Worm (Caenorhabditis elegans) whole organism, L4 larva: ENCODE measurements around the gene F55G7.4.
"Not testable (repeated sequence)": the region's sequence is repeated elsewhere in the genome, so short reads cannot be mapped to it uniquely, and the experiment has no call there.

ENCODE experiments used
- F44E2.7 ChIP-seq: fragments of 200-800 bp; sonication (Bioruptor generic); IDR thresholded peaks from 2 replicates; pipeline ENCODE4 v2.1.2; 2022; ENCODE audit warnings: missing genetic modification characterization, missing compliant biosample characterization
- F49E8.2 ChIP-seq: sonication (generic microtip); optimal IDR thresholded peaks from 2 replicates; lab custom pipeline; 2016; ENCODE audit warnings: missing compliant biosample characterization, mild to moderate bottlenecking, missing genetic modification characterization, borderline replicate concordance
- T26A8.4 ChIP-seq: fragments of 200-800 bp; sonication (Bioruptor generic); IDR thresholded peaks from 2 replicates; pipeline ENCODE4 v1.3.6; 2022; ENCODE audit warnings: missing genetic modification characterization, missing compliant biosample characterization
- ZK337.2 ChIP-seq: fragments of 200-800 bp; sonication (Bioruptor generic); IDR thresholded peaks from 2 replicates; pipeline ENCODE4 v1.3.6; 2022; ENCODE audit warnings: missing genetic modification reagents, missing genetic modification characterization, missing compliant biosample characterization
- ZK546.5 ChIP-seq, 2 experiments: sonication (generic microtip); optimal IDR thresholded peaks; 2 replicates each; lab custom pipeline; 2017; ENCODE audit warnings: missing biosample characterization in 2 of 2, missing genetic modification characterization in 2 of 2
- aha-1 ChIP-seq: fragments of 150-350 bp; peaks from one replicate; lab custom pipeline; 2014; ENCODE audit warnings: missing biosample characterization, missing genetic modification characterization
- aly-2 ChIP-seq: sonication (generic microtip); optimal IDR thresholded peaks from 2 replicates; lab custom pipeline; 2018; ENCODE audit warnings: missing biosample characterization, missing genetic modification characterization
- attf-4 ChIP-seq: sonication (generic microtip); optimal IDR thresholded peaks from 3 replicates; lab custom pipeline; 2017; ENCODE audit warnings: missing biosample characterization, missing genetic modification characterization
- ceh-20 ChIP-seq: fragments of 200-800 bp; sonication (Bioruptor generic); IDR thresholded peaks from 2 replicates; pipeline ENCODE4 v1.3.6; 2022; ENCODE audit warnings: missing genetic modification reagents, missing genetic modification characterization, missing compliant biosample characterization
- daf-16 ChIP-seq, 3 experiments: sonication (generic microtip); optimal IDR thresholded peaks; 2 replicates each; lab custom pipeline; 2016 to 2017; ENCODE audit warnings: missing genetic modification characterization in 3 of 3, missing genetic modification reagents in 3 of 3, mild to moderate bottlenecking in 2 of 3, missing compliant biosample characterization in 2 of 3, missing biosample characterization in 1 of 3, moderate library complexity in 1 of 3
- dmd-6 ChIP-seq: fragments of 200-800 bp; sonication (Bioruptor generic); IDR thresholded peaks from 2 replicates; pipeline ENCODE4 v1.3.6; 2022; ENCODE audit warnings: missing genetic modification reagents, missing genetic modification characterization, missing compliant biosample characterization
- dmd-9 ChIP-seq: fragments of 200-800 bp; sonication (Bioruptor generic); IDR thresholded peaks from 2 replicates; pipeline ENCODE4 v1.3.6; 2022; ENCODE audit warnings: missing genetic modification reagents, missing genetic modification characterization, missing compliant biosample characterization
- dve-1 ChIP-seq: sonication (generic microtip); optimal IDR thresholded peaks from 2 replicates; lab custom pipeline; 2017; ENCODE audit warnings: antibody characterized with exemption, mild to moderate bottlenecking, missing genetic modification characterization, missing compliant biosample characterization; ENCODE audit not compliant: insufficient read depth
- egl-27 ChIP-seq: sonication (generic microtip); optimal IDR thresholded peaks from 3 replicates; lab custom pipeline; 2017; ENCODE audit warnings: missing biosample characterization, missing genetic modification reagents, missing genetic modification characterization
- fos-1 ChIP-seq: fragments of 150-350 bp; optimal IDR thresholded peaks from 2 replicates; lab custom pipeline; 2014; ENCODE audit warnings: missing biosample characterization, missing genetic modification characterization
- hif-1 ChIP-seq, 2 experiments: sonication (generic microtip); optimal IDR thresholded peaks; 2 replicates each; lab custom pipeline; 2016 to 2017; ENCODE audit warnings: missing compliant biosample characterization in 2 of 2, missing genetic modification characterization in 2 of 2, missing genetic modification reagents in 2 of 2, missing genotype in 2 of 2, mild to moderate bottlenecking in 1 of 2
- hmg-1.1 ChIP-seq: fragments of 200-800 bp; sonication (Bioruptor generic); IDR thresholded peaks from 2 replicates; pipeline ENCODE4 v1.3.6; 2022; ENCODE audit warnings: missing genetic modification reagents, missing genetic modification characterization, missing compliant biosample characterization
- lin-39 ChIP-seq: fragments of 150-350 bp; optimal IDR thresholded peaks from 2 replicates; lab custom pipeline; 2014; ENCODE audit warnings: missing biosample characterization, missing genetic modification reagents, missing genetic modification characterization
- madf-9 ChIP-seq: fragments of 200-800 bp; sonication (Bioruptor generic); conservative IDR thresholded peaks from 2 replicates; pipeline ENCODE4 v1.3.6; 2022; ENCODE audit warnings: missing genetic modification reagents, missing genetic modification characterization, missing compliant biosample characterization
- mdl-1 ChIP-seq, 2 experiments: fragments of 150-350 bp in 1 of 2; sonication (generic microtip) in 1 of 2; optimal IDR thresholded peaks; 2 replicates each; lab custom pipeline; 2014 to 2017; ENCODE audit warnings: missing biosample characterization in 2 of 2, missing genetic modification characterization in 2 of 2
- mxl-3 ChIP-seq: fragments of 200-800 bp; sonication (Bioruptor generic); optimal IDR thresholded peaks from 2 replicates; lab custom pipeline; 2018; ENCODE audit warnings: mild to moderate bottlenecking, missing genetic modification characterization, missing compliant biosample characterization
- nhr-102 ChIP-seq: sonication (generic microtip); optimal IDR thresholded peaks from 2 replicates; lab custom pipeline; 2016; ENCODE audit warnings: mild to moderate bottlenecking, missing genetic modification characterization, moderate library complexity, missing compliant biosample characterization
- nhr-11 ChIP-seq: fragments of 150-350 bp; optimal IDR thresholded peaks from 2 replicates; lab custom pipeline; 2014; ENCODE audit warnings: missing biosample characterization, missing genetic modification characterization
- nhr-111 ChIP-seq: fragments of 200-800 bp; sonication (Bioruptor generic); optimal IDR thresholded peaks from 2 replicates; lab custom pipeline; 2018; ENCODE audit warnings: mild to moderate bottlenecking, missing genetic modification characterization, missing compliant biosample characterization
- nhr-237 ChIP-seq: sonication (generic microtip); optimal IDR thresholded peaks from 2 replicates; lab custom pipeline; 2017; ENCODE audit warnings: missing biosample characterization, missing genetic modification characterization
- nhr-28 ChIP-seq: fragments of 150-350 bp; optimal IDR thresholded peaks from 2 replicates; lab custom pipeline; 2014; ENCODE audit warnings: missing biosample characterization, missing genetic modification characterization
- nhr-41 ChIP-seq: fragments of 200-800 bp; sonication (Bioruptor generic); IDR thresholded peaks from 2 replicates; pipeline ENCODE4 v1.3.6; 2022; ENCODE audit warnings: missing genetic modification reagents, missing genetic modification characterization, missing compliant biosample characterization
- nhr-42 ChIP-seq: fragments of 200-800 bp; sonication (Bioruptor generic); IDR thresholded peaks from 2 replicates; pipeline ENCODE4 v1.3.6; 2022; ENCODE audit warnings: missing genetic modification characterization, missing compliant biosample characterization
- nhr-48 ChIP-seq: sonication (generic microtip); optimal IDR thresholded peaks from 2 replicates; lab custom pipeline; 2016; ENCODE audit warnings: mild to moderate bottlenecking, missing genetic modification characterization, missing compliant biosample characterization
- nhr-76 ChIP-seq: fragments of 150-350 bp; optimal IDR thresholded peaks from 2 replicates; lab custom pipeline; 2014; ENCODE audit warnings: missing biosample characterization, missing genetic modification characterization
- pha-4 ChIP-seq, 2 experiments: fragments of 150-350 bp in 1 of 2; fragments of 200-800 bp in 1 of 2; sonication (Bioruptor generic) in 1 of 2; IDR thresholded peaks in 1 of 2; optimal IDR thresholded peaks in 1 of 2; 2 replicates each; pipeline versions ENCODE4 v1.3.6 to Lab custom; 2014 to 2022; ENCODE audit warnings: missing genetic modification characterization in 2 of 2, missing genetic modification reagents in 2 of 2, missing biosample characterization in 1 of 2, missing compliant biosample characterization in 1 of 2
- php-3 ChIP-seq: fragments of 200-800 bp; sonication (Bioruptor generic); IDR thresholded peaks from 2 replicates; pipeline ENCODE4 v1.3.6; 2022; ENCODE audit warnings: missing genetic modification reagents, missing genetic modification characterization, missing compliant biosample characterization
- saeg-2 ChIP-seq: fragments of 200-800 bp; sonication (Bioruptor generic); IDR thresholded peaks from 2 replicates; pipeline ENCODE4 v1.3.6; 2022; ENCODE audit warnings: missing genetic modification reagents, missing genetic modification characterization, missing compliant biosample characterization
- skn-1 ChIP-seq: fragments of 150-350 bp; optimal IDR thresholded peaks from 2 replicates; lab custom pipeline; 2014; ENCODE audit warnings: missing biosample characterization, missing genetic modification characterization
- snpc-1.2 ChIP-seq: fragments of 200-800 bp; sonication (Bioruptor generic); IDR thresholded peaks from 2 replicates; pipeline ENCODE4 v1.3.6; 2022; ENCODE audit warnings: missing genetic modification reagents, missing genetic modification characterization, missing compliant biosample characterization
- spr-1 ChIP-seq: sonication (generic microtip); optimal IDR thresholded peaks from 2 replicates; lab custom pipeline; 2016; ENCODE audit warnings: mild to moderate bottlenecking, missing genetic modification characterization, missing compliant biosample characterization
- spr-3 ChIP-seq: fragments of 200-800 bp; sonication (Bioruptor generic); optimal IDR thresholded peaks from 2 replicates; lab custom pipeline; 2018; ENCODE audit warnings: mild to moderate bottlenecking, missing genetic modification characterization, missing compliant biosample characterization
- tra-1 ChIP-seq: fragments of 200-800 bp; sonication (Bioruptor generic); IDR thresholded peaks from 2 replicates; pipeline ENCODE4 v1.3.6; 2022; ENCODE audit warnings: missing genetic modification reagents, missing genetic modification characterization, missing compliant biosample characterization
- unc-130 ChIP-seq: sonication (generic microtip); optimal IDR thresholded peaks from 2 replicates; lab custom pipeline; 2016; ENCODE audit warnings: missing genetic modification reagents, missing genetic modification characterization, missing compliant biosample characterization
- unc-39 ChIP-seq: sonication (generic microtip); optimal IDR thresholded peaks from 2 replicates; lab custom pipeline; 2017; ENCODE audit warnings: missing biosample characterization, missing genetic modification characterization
- unc-62 ChIP-seq, 3 experiments: fragments of 150-350 bp in 1 of 3; sonication (generic microtip); optimal IDR thresholded peaks in 2 of 3; peaks in 1 of 3; 1 replicate in 1 of 3; 2 replicates in 2 of 3; lab custom pipeline; 2014 to 2017; ENCODE audit warnings: missing biosample characterization in 3 of 3, missing genetic modification characterization in 3 of 3, missing genetic modification reagents in 3 of 3, missing genotype in 1 of 3
- vab-7 ChIP-seq: fragments of 200-800 bp; sonication (Bioruptor generic); IDR thresholded peaks from 2 replicates; pipeline ENCODE4 v1.3.6; 2022; ENCODE audit warnings: missing genetic modification reagents, missing genetic modification characterization, missing compliant biosample characterization
- zfp-2 ChIP-seq: sonication (generic microtip); optimal IDR thresholded peaks from 2 replicates; lab custom pipeline; 2016; ENCODE audit warnings: mild to moderate bottlenecking, missing genetic modification characterization, missing compliant biosample characterization
- zfp-3 ChIP-seq: fragments of 200-800 bp; sonication (Bioruptor generic); conservative IDR thresholded peaks from 2 replicates; pipeline ENCODE4 v1.3.6; 2022; ENCODE audit warnings: missing genetic modification reagents, missing genetic modification characterization, missing compliant biosample characterization
- ztf-7 ChIP-seq: fragments of 150-350 bp; optimal IDR thresholded peaks from 2 replicates; lab custom pipeline; 2014; ENCODE audit warnings: missing biosample characterization, missing genetic modification characterization

Gene F55G7.4

ce11 chrX:11961103-11961502, 33.4 kb downstream of the F55G7.4 start, which contains the start of gene C49F5.13:
C49F5.13 (plus strand) TSS chrX:11961403.
- not testable (repeated sequence) for TF ChIP-seq unc-62 (GFP tag; optimal IDR thresholded peaks at IDR 0.05 in 1 of 2; lab: Kevin White, UChicago); unc-62 (tag; optimal IDR thresholded peaks at IDR 0.05; lab: Kevin White, UChicago); unc-130; attf-4 (tag; lab: Kevin White, UChicago)

ce11 chrX:11962050-11962788, 34.5 kb downstream of the F55G7.4 start:
- TF ChIP-seq aly-2 (tag; lab: Kevin White, UChicago) (no peak), zfp-2 (tag; lab: Kevin White, UChicago) (no peak), madf-9 (GFP tag; lab: Robert Waterston, UW) (0 out of 2 replicates have a peak, but pooled peaks have one; percentile 4), attf-4 (tag; lab: Kevin White, UChicago) (no peak), ztf-7 (tag; lab: Kevin White, UChicago) (no peak), saeg-2 (GFP tag; lab: Robert Waterston, UW) (0 out of 2 replicates have a peak, but pooled peaks have one; percentile 6), nhr-76 (no peak), F44E2.7 (GFP tag; lab: Robert Waterston, UW) (no peak), pha-4 (GFP tag; IDR thresholded peaks at IDR 0.05; lab: Robert Waterston, UW) (0 out of 2 replicates have a peak, but pooled peaks have one; percentile 9), pha-4 (tag; optimal IDR thresholded peaks at IDR 0.05; lab: Kevin White, UChicago) (no peak), nhr-28 (tag; lab: Kevin White, UChicago) (peak; percentile 96), php-3 (GFP tag; lab: Robert Waterston, UW) (peak; percentile 91), skn-1 (tag; lab: Kevin White, UChicago) (no peak), fos-1 (tag; lab: Kevin White, UChicago) (no peak), unc-39 (no peak), T26A8.4 (GFP tag; lab: Robert Waterston, UW) (0 out of 2 replicates have a peak, but pooled peaks have one; percentile 46), dve-1 (peak; percentile 77), mdl-1 (tag; optimal IDR thresholded peaks at IDR 0.05; lab: Kevin White, UChicago) (peak in 1 of 2 experiments; percentile 35), lin-39 (tag; lab: Kevin White, UChicago) (no peak), snpc-1.2 (GFP tag; lab: Robert Waterston, UW) (no peak), tra-1 (GFP tag; lab: Robert Waterston, UW) (peak; percentile 71; the same call in 1 of the 2 replicates), hmg-1.1 (GFP tag; lab: Robert Waterston, UW) (no peak), daf-16 (GFP tag; optimal IDR thresholded peaks at IDR 0.05; lab: Kevin White, UChicago) (no peak), daf-16 (tag; optimal IDR thresholded peaks at IDR 0.05; lab: Kevin White, UChicago) (peak; percentile 74), ceh-20 (GFP tag; lab: Robert Waterston, UW) (0 out of 2 replicates have a peak, but pooled peaks have one; percentile 38), nhr-41 (GFP tag; lab: Robert Waterston, UW) (peak; percentile 75; the same call in 1 of the 2 replicates), spr-1 (no peak), nhr-42 (GFP tag; lab: Robert Waterston, UW) (0 out of 2 replicates have a peak, but pooled peaks have one; percentile 16), dmd-6 (GFP tag; lab: Robert Waterston, UW) (peak; percentile 81), ZK337.2 (GFP tag; lab: Robert Waterston, UW) (no peak), nhr-102 (peak; percentile 63), nhr-111 (no peak), zfp-3 (GFP tag; lab: Robert Waterston, UW) (no peak), nhr-237 (no peak), dmd-9 (GFP tag; lab: Robert Waterston, UW) (no peak), spr-3 (GFP tag; lab: Kevin White, UChicago) (no peak), mxl-3 (peak; percentile 39), ZK546.5 (tag; optimal IDR thresholded peaks at IDR 0.05; lab: Kevin White, UChicago) (no peak), aha-1 (tag; lab: Kevin White, UChicago) (peak; percentile 93), hif-1 (tag; optimal IDR thresholded peaks at IDR 0.05; lab: Kevin White, UChicago) (peak in 1 of 2 experiments; percentile 40), vab-7 (GFP tag; lab: Robert Waterston, UW) (no peak), F49E8.2 (no peak), egl-27 (tag; lab: Kevin White, UChicago) (no peak), nhr-48 (tag; lab: Kevin White, UChicago) (peak; percentile 69), nhr-11 (no peak)
